Fruit fly (Drosophila melanogaster) whole organism, wandering third instar larva: ENCODE data around the gene CG15535.
A peak's percentile ranks its signal among the peaks of the same experiment; 100 is the strongest.

Experiments
- Abd-B ChIP-seq: fragments of >200 bp; optimal IDR thresholded peaks from 2 replicates; lab custom pipeline; 2017; ENCODE audit warnings: missing biosample characterization, missing genetic modification characterization
- CG32264 ChIP-seq: fragments of 200-800 bp; sonication (Bioruptor generic); optimal IDR thresholded peaks from 2 replicates; lab custom pipeline; 2016; ENCODE audit warnings: missing biosample characterization, missing genetic modification characterization
- CG9705 ChIP-seq: fragments of 200-800 bp; sonication (Bioruptor generic); optimal IDR thresholded peaks from 2 replicates; lab custom pipeline; 2018; ENCODE audit warnings: missing biosample characterization, mild to moderate bottlenecking, missing genetic modification characterization
- Dif ChIP-seq: fragments of 200-275, 200-300 bp; sonication (Bioruptor generic); optimal IDR thresholded peaks from 2 replicates; lab custom pipeline; 2018; ENCODE audit warnings: missing biosample characterization, missing genetic modification characterization; ENCODE audit not compliant: partially characterized antibody
- GATAd ChIP-seq: sonication (Bioruptor generic); optimal IDR thresholded peaks from 2 replicates; lab custom pipeline; 2016; ENCODE audit warnings: missing biosample characterization, missing genetic modification characterization
- HLH106 ChIP-seq: fragments of 200-800 bp; optimal IDR thresholded peaks from 3 replicates; lab custom pipeline; 2019; ENCODE audit warnings: missing biosample characterization, mild to moderate bottlenecking, missing genetic modification characterization, moderate library complexity
- Hr78 ChIP-seq: fragments of >200 bp; optimal IDR thresholded peaks from 2 replicates; lab custom pipeline; 2017; ENCODE audit warnings: missing biosample characterization, missing genetic modification characterization
- Hr83 ChIP-seq: fragments of 200-300 bp; sonication (Bioruptor generic); optimal IDR thresholded peaks from 2 replicates; lab custom pipeline; 2016; ENCODE audit warnings: missing biosample characterization, mild to moderate bottlenecking, missing genetic modification characterization, moderate library complexity; ENCODE audit not compliant: poor library complexity, severe bottlenecking
- Mio ChIP-seq: sonication (Bioruptor generic); optimal IDR thresholded peaks from 2 replicates; lab custom pipeline; 2016; ENCODE audit warnings: missing biosample characterization, missing genetic modification characterization
- Myc ChIP-seq: fragments of >200 bp; optimal IDR thresholded peaks from 2 replicates; lab custom pipeline; 2017
- N ChIP-seq: fragments of >200 bp; optimal IDR thresholded peaks from 2 replicates; lab custom pipeline; 2018; ENCODE audit warnings: missing biosample characterization, missing external identifiers, missing genetic modification characterization
- OdsH ChIP-seq: fragments of 200-800 bp; sonication (Bioruptor generic); optimal IDR thresholded peaks from 2 replicates; lab custom pipeline; 2016; ENCODE audit warnings: missing biosample characterization, mild to moderate bottlenecking, missing genetic modification characterization
- Rel ChIP-seq, 2 experiments: fragments of 200-800 bp; sonication (Bioruptor generic) in 1 of 2; optimal IDR thresholded peaks; 2 replicates in 1 of 2; 3 replicates in 1 of 2; lab custom pipeline; 2016 to 2019; ENCODE audit warnings: mild to moderate bottlenecking in 2 of 2, missing biosample characterization in 2 of 2, missing genetic modification characterization in 2 of 2, moderate library complexity in 1 of 2
- Sp1 ChIP-seq: fragments of 200-800 bp; sonication (Bioruptor generic); optimal IDR thresholded peaks from 3 replicates; lab custom pipeline; 2019; ENCODE audit warnings: missing biosample characterization, mild to moderate bottlenecking, missing genetic modification characterization, moderate library complexity
- Vsx2 ChIP-seq: fragments of 200-300, 225-300 bp; sonication (Bioruptor generic); optimal IDR thresholded peaks from 2 replicates; lab custom pipeline; 2018; ENCODE audit warnings: missing biosample characterization, missing genetic modification characterization; ENCODE audit not compliant: partially characterized antibody
- br ChIP-seq: fragments of 200-800 bp; sonication (Bioruptor generic); optimal IDR thresholded peaks from 2 replicates; lab custom pipeline; 2016; ENCODE audit warnings: missing biosample characterization, missing genetic modification characterization
- brk ChIP-seq: fragments of 200-800 bp; sonication (Bioruptor generic); optimal IDR thresholded peaks from 2 replicates; lab custom pipeline; 2016; ENCODE audit warnings: missing biosample characterization, mild to moderate bottlenecking, missing genetic modification characterization
- dsf ChIP-seq: sonication (Bioruptor generic); optimal IDR thresholded peaks from 2 replicates; lab custom pipeline; 2016; ENCODE audit warnings: missing biosample characterization, missing genetic modification characterization, borderline replicate concordance
- ey ChIP-seq: fragments of 200-800 bp; sonication (Bioruptor generic); optimal IDR thresholded peaks from 2 replicates; lab custom pipeline; 2016; ENCODE audit warnings: missing biosample characterization, missing genetic modification characterization
- foxo ChIP-seq, 2 experiments: fragments of 200-800 bp; sonication (Bioruptor generic); optimal IDR thresholded peaks; 2 replicates in 1 of 2; 3 replicates in 1 of 2; lab custom pipeline; 2016 to 2017; ENCODE audit warnings: missing biosample characterization in 2 of 2, missing genetic modification characterization in 2 of 2
- fru ChIP-seq: fragments of 200-800 bp; sonication (Bioruptor generic); optimal IDR thresholded peaks from 3 replicates; lab custom pipeline; 2016; ENCODE audit warnings: missing biosample characterization, mild to moderate bottlenecking, missing genetic modification characterization
- h ChIP-seq: fragments of 200-800 bp; sonication (Bioruptor generic); optimal IDR thresholded peaks from 3 replicates; lab custom pipeline; 2016; ENCODE audit warnings: missing biosample characterization, mild to moderate bottlenecking, missing genetic modification characterization
- jim ChIP-seq: fragments of 175-275, 200-325 bp; sonication (Bioruptor generic); optimal IDR thresholded peaks from 2 replicates; lab custom pipeline; 2016; ENCODE audit warnings: missing biosample characterization, mild to moderate bottlenecking, missing genetic modification characterization
- psq ChIP-seq: fragments of 200-800 bp; sonication (Bioruptor generic); optimal IDR thresholded peaks from 3 replicates; lab custom pipeline; 2017; ENCODE audit warnings: missing biosample characterization, mild to moderate bottlenecking, missing genetic modification characterization, moderate library complexity
- rgr ChIP-seq: fragments of 200-800 bp; sonication (Bioruptor generic); optimal IDR thresholded peaks from 3 replicates; lab custom pipeline; 2016; ENCODE audit warnings: missing biosample characterization, mild to moderate bottlenecking, missing genetic modification characterization
- sage ChIP-seq: fragments of 200-800 bp; sonication (Bioruptor generic); optimal IDR thresholded peaks from 2 replicates; lab custom pipeline; 2016; ENCODE audit warnings: missing biosample characterization, mild to moderate bottlenecking, missing genetic modification characterization
- tai ChIP-seq: sonication (Bioruptor generic); optimal IDR thresholded peaks from 2 replicates; lab custom pipeline; 2016; ENCODE audit warnings: missing biosample characterization, missing genetic modification characterization
- usp ChIP-seq: fragments of >200 bp; optimal IDR thresholded peaks from 2 replicates; lab custom pipeline; 2017; ENCODE audit warnings: missing biosample characterization, missing genetic modification characterization

CG15535 gene

DNA sequence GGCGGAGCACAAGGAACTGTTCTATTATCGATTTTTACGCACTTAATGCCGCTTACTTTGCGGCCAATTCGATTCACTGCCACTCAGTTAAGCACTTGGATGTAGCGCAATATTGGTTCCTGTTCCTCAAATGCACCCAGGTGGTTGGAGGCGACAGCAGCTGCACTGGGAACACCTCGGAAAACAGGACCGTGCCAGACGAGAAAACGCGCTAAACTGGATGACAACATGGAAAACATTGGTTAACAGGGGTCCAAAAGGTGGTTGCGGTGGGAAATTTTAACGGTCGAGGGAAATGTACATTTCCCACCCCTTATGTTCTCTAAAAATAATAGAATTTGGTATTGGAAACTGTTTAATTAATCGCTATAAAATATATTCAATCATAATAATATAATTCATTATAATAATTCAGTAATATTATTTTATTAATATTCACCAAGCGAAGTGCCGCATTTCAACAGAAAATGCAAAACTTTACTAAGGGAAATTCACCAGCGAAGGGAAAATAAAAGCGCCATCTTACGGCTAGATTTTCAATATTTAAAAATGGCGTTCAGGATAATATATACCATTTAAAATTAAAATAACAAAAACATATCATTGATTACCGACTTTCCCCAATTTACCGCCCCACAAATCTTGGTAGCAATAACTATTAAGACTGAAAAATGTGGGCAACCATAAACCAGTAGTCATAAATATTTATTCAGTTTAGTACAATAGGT lies 32.3 kb upstream of the CG15535 start, which contains the start of gene aralar1:
Gene aralar1 (minus strand): TSS at position 51 of the 728 bp plus-strand sequence.
- no peak for TF ChIP-seq HLH106 (tag; lab: Kevin White, UChicago)
- TF ChIP-seq GATAd (GFP tag; lab: Kevin White, UChicago) = no peak
- TF ChIP-seq Rel (GFP tag; optimal IDR thresholded peaks at IDR 0.05; lab: Kevin White, UChicago) = no peak
- no peak for TF ChIP-seq Rel (tag; optimal IDR thresholded peaks at IDR 0.05; lab: Kevin White, UChicago)
- no peak for TF ChIP-seq CG32264 (GFP tag; lab: Kevin White, UChicago)
- TF ChIP-seq Hr78 (GFP tag; lab: Kevin White, UChicago) = no peak
- TF ChIP-seq Mio (GFP tag; lab: Kevin White, UChicago) = no peak
- TF ChIP-seq sage (GFP tag; lab: Kevin White, UChicago) = no peak
- no peak for TF ChIP-seq Dif (GFP tag; lab: Kevin White, UChicago)
- TF ChIP-seq jim = no peak
- no peak for TF ChIP-seq brk
- TF ChIP-seq psq (GFP tag; lab: Kevin White, UChicago) = no peak
- no peak for TF ChIP-seq Sp1 (GFP tag; lab: Kevin White, UChicago)

DNA sequence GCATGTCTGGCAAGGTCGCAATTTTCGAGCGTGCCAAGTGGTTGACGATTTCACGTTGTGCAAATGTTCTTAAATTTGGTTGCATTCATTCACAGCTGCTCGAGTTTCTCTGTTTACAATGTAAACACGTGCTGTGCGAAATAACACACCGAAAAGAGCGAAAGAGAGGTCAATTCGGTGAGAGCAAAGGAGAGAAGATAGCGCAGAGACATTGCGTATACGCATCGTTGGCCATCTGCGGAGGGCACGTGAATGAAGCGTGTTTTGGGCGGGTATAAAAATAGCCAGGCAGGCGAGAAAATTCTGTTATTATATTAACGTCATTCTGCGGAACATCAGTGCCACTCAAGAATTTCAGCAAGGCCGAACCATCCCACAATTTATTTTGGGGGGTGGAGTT lies 30.7 kb upstream of the CG15535 start:
- TF ChIP-seq br (GFP tag; lab: Kevin White, UChicago) (peak; percentile 19), brk (no peak), h (GFP tag; lab: Kevin White, UChicago) (peak; percentile 81), foxo (GFP tag; optimal IDR thresholded peaks at IDR 0.05; lab: Kevin White, UChicago) (peak in 1 of 2 experiments; percentile 52), jim (peak; percentile 45), Rel (GFP tag; optimal IDR thresholded peaks at IDR 0.05; lab: Kevin White, UChicago) (no peak), Rel (tag; optimal IDR thresholded peaks at IDR 0.05; lab: Kevin White, UChicago) (peak; percentile 8), rgr (GFP tag; lab: Kevin White, UChicago) (peak; percentile 59), OdsH (GFP tag; lab: Kevin White, UChicago) (peak; percentile 34), fru (GFP tag; lab: Kevin White, UChicago) (peak; percentile 60), CG32264 (GFP tag; lab: Kevin White, UChicago) (peak; percentile 39), dsf (GFP tag; lab: Kevin White, UChicago) (no peak), Hr83 (GFP tag; lab: Kevin White, UChicago) (peak; percentile 99), Dif (GFP tag; lab: Kevin White, UChicago) (no peak), tai (GFP tag; lab: Kevin White, UChicago) (no peak), ey (no peak), sage (GFP tag; lab: Kevin White, UChicago) (no peak), N (no peak), HLH106 (tag; lab: Kevin White, UChicago) (peak; percentile 41)

- no peak for TF ChIP-seq Myc
- TF ChIP-seq jim = no peak
- no peak for TF ChIP-seq CG9705 (GFP tag; lab: Kevin White, UChicago)
- TF ChIP-seq ey = no peak
- no peak for TF ChIP-seq GATAd (GFP tag; lab: Kevin White, UChicago)
- TF ChIP-seq HLH106 (tag; lab: Kevin White, UChicago) = no peak
- TF ChIP-seq Sp1 (GFP tag; lab: Kevin White, UChicago) = no peak
- TF ChIP-seq Hr83 (GFP tag; lab: Kevin White, UChicago) = no peak
- TF ChIP-seq Vsx2 (GFP tag; lab: Kevin White, UChicago) = no peak
- TF ChIP-seq Abd-B (GFP tag; lab: Kevin White, UChicago) = no peak
- no peak for TF ChIP-seq usp (GFP tag; lab: Kevin White, UChicago)
- no peak for TF ChIP-seq Mio (GFP tag; lab: Kevin White, UChicago)
Measured at dm6 chr3R:30453236-30453635, 29.5 kb upstream of the CG15535 start.

dm6 chr3R:30450690-30451343 lies 27.1 kb upstream of the CG15535 start:
- TF ChIP-seq Rel (GFP tag; optimal IDR thresholded peaks at IDR 0.05; lab: Kevin White, UChicago) = no peak
- peak; percentile 97 for TF ChIP-seq Rel (tag; optimal IDR thresholded peaks at IDR 0.05; lab: Kevin White, UChicago)
- TF ChIP-seq usp (GFP tag; lab: Kevin White, UChicago) = no peak
